Worm (Caenorhabditis elegans) whole organism, early embryonic: ENCODE data around the gene rgr-1.
"Not testable (repeated sequence)": the region's sequence is repeated elsewhere in the genome, so short reads cannot be mapped to it uniquely, and the experiment has no call there.

ENCODE experiments used
- B0310.2 ChIP-seq: sonication (generic microtip); optimal IDR thresholded peaks from 2 replicates; lab custom pipeline; 2016; ENCODE audit warnings: mild to moderate bottlenecking, missing genetic modification characterization, missing compliant biosample characterization
- F13C5.2 ChIP-seq: sonication (generic microtip); optimal IDR thresholded peaks from 2 replicates; lab custom pipeline; 2017; ENCODE audit warnings: mild to moderate bottlenecking, missing genetic modification characterization, inconsistent platforms, missing compliant biosample characterization
- aly-1 ChIP-seq: sonication (generic microtip); optimal IDR thresholded peaks from 2 replicates; lab custom pipeline; 2016; ENCODE audit warnings: missing genetic modification characterization, missing compliant biosample characterization
- ama-1 ChIP-seq: fragments of 150-350 bp; optimal IDR thresholded peaks from 2 replicates; lab custom pipeline; 2014
- ceh-13 ChIP-seq: fragments of 200-800 bp; sonication (Bioruptor generic); optimal IDR thresholded peaks from 2 replicates; lab custom pipeline; 2018; ENCODE audit warnings: mild to moderate bottlenecking, missing genetic modification characterization, missing compliant biosample characterization
- ceh-36 ChIP-seq: sonication (generic microtip); optimal IDR thresholded peaks from 2 replicates; lab custom pipeline; 2016; ENCODE audit warnings: missing genetic modification characterization, inconsistent platforms, missing compliant biosample characterization
- ets-7 ChIP-seq: sonication (generic microtip); optimal IDR thresholded peaks from 2 replicates; lab custom pipeline; 2016; ENCODE audit warnings: missing genotype, missing genetic modification characterization, missing compliant biosample characterization
- flt-1 ChIP-seq: fragments of 200-800 bp; sonication (Bioruptor generic); IDR thresholded peaks from 2 replicates; pipeline ENCODE4 v1.3.6; 2022; ENCODE audit warnings: missing genetic modification characterization, missing compliant biosample characterization
- hmbx-1 ChIP-seq: sonication (generic microtip); optimal IDR thresholded peaks from 2 replicates; lab custom pipeline; 2016; ENCODE audit warnings: mild to moderate bottlenecking, missing genetic modification characterization, missing compliant biosample characterization
- hmg-4 ChIP-seq: fragments of 200-800 bp; sonication (Bioruptor generic); optimal IDR thresholded peaks from 2 replicates; lab custom pipeline; 2018; ENCODE audit warnings: mild to moderate bottlenecking, missing genetic modification characterization, missing compliant biosample characterization
- hnd-1 ChIP-seq: sonication (generic microtip); optimal IDR thresholded peaks from 2 replicates; lab custom pipeline; 2016; ENCODE audit warnings: missing genetic modification characterization, missing compliant biosample characterization
- pes-1 ChIP-seq: fragments of 200-800 bp; sonication (Bioruptor generic); IDR thresholded peaks from 2 replicates; pipeline ENCODE4 v1.3.6; 2022; ENCODE audit warnings: missing genetic modification reagents, missing genetic modification characterization, missing compliant biosample characterization
- scrt-1 ChIP-seq: fragments of 200-800 bp; sonication (Bioruptor generic); IDR thresholded peaks from 2 replicates; pipeline ENCODE4 v1.3.6; 2022; ENCODE audit warnings: missing genetic modification characterization, missing compliant biosample characterization
- sea-1 ChIP-seq: fragments of 200-800 bp; sonication (Bioruptor generic); conservative IDR thresholded peaks from 2 replicates; pipeline ENCODE4 v1.3.6; 2022; ENCODE audit warnings: missing genetic modification characterization, missing compliant biosample characterization
- tbx-11 ChIP-seq: fragments of 200-800 bp; sonication (Bioruptor generic); IDR thresholded peaks from 2 replicates; pipeline ENCODE4 v1.3.6; 2022; ENCODE audit warnings: missing genetic modification characterization, missing compliant biosample characterization
- tbx-37 ChIP-seq: fragments of 200-800 bp; sonication (Bioruptor generic); conservative IDR thresholded peaks from 2 replicates; pipeline ENCODE4 v1.3.6; 2022; ENCODE audit warnings: missing genetic modification reagents, missing genetic modification characterization, missing compliant biosample characterization
- tra-4 ChIP-seq: sonication (generic microtip); optimal IDR thresholded peaks from 2 replicates; lab custom pipeline; 2017; ENCODE audit warnings: missing genetic modification characterization, missing compliant biosample characterization

The rgr-1 gene

ce11 chrIII:9401036-9401435 is 7.5 kb downstream of the rgr-1 start, which contains the start of gene nlp-48:
nlp-48 (minus strand) TSS chrIII:9401136.
- TF ChIP-seq tbx-37 (GFP tag; lab: Robert Waterston, UW) (no peak), F13C5.2 (tag; lab: Kevin White, UChicago) (no peak), pes-1 (no peak), sea-1 (no peak), hnd-1 (tag; lab: Kevin White, UChicago) (no peak), ceh-13 (no peak), scrt-1 (GFP tag; lab: Robert Waterston, UW) (no peak), B0310.2 (tag; lab: Kevin White, UChicago) (no peak), hmg-4 (GFP tag; lab: Kevin White, UChicago) (no peak), ets-7 (tag; lab: Kevin White, UChicago) (no peak), tbx-11 (GFP tag; lab: Robert Waterston, UW) (no peak), ceh-36 (tag; lab: Kevin White, UChicago) (no peak), hmbx-1 (no peak), ama-1 (lab: Kevin White, UChicago) (no peak), tra-4 (tag; lab: Kevin White, UChicago) (no peak), flt-1 (GFP tag; lab: Robert Waterston, UW) (no peak), aly-1 (no peak)

ce11 chrIII:9406600-9406999 is 13.1 kb downstream of the rgr-1 start, which contains the start of gene T26G10.1:
T26G10.1 (minus strand) TSS chrIII:9406641.
- TF ChIP-seq hmbx-1: no peak

ce11 chrIII:9408304-9408703 is 14.8 kb downstream of the rgr-1 start:
- TF ChIP-seq pes-1: peak; percentile 51
- TF ChIP-seq sea-1: 0 out of 2 replicates have a peak, but pooled peaks have one; percentile 51
- TF ChIP-seq tbx-11 (GFP tag; lab: Robert Waterston, UW): 0 out of 2 replicates have a peak, but pooled peaks have one; percentile 7
- peak; percentile 65 for TF ChIP-seq scrt-1 (GFP tag; lab: Robert Waterston, UW)

ce11 chrIII:9413340-9413739 is 19.8 kb downstream of the rgr-1 start, which contains the start of gene T26G10.3:
T26G10.3 (minus strand) TSS chrIII:9413440.
- TF ChIP-seq ama-1 (lab: Kevin White, UChicago) (no peak), ets-7 (tag; lab: Kevin White, UChicago) (no peak), tbx-37 (GFP tag; lab: Robert Waterston, UW) (no peak), ceh-13 (no peak), pes-1 (no peak), flt-1 (GFP tag; lab: Robert Waterston, UW) (no peak), sea-1 (no peak), tbx-11 (GFP tag; lab: Robert Waterston, UW) (no peak), hmbx-1 (no peak), B0310.2 (tag; lab: Kevin White, UChicago) (no peak)

- not testable (repeated sequence) for TF ChIP-seq ama-1 (lab: Kevin White, UChicago); scrt-1 (GFP tag; lab: Robert Waterston, UW); F13C5.2 (tag; lab: Kevin White, UChicago)
Measured at ce11 chrIII:9420231-9420630, 26.7 kb downstream of the rgr-1 start, which contains the start of gene T26G10.4. T26G10.4 (plus strand) TSS chrIII:9420531.

- TF ChIP-seq ets-7 (tag; lab: Kevin White, UChicago) (no peak), ama-1 (lab: Kevin White, UChicago) (no peak)
Measured at ce11 chrIII:9426301-9426700, 32.8 kb downstream of the rgr-1 start, which contains the start of gene T26G10.5. T26G10.5 (minus strand) TSS chrIII:9426401.

ce11 chrIII:9433576-9434107 is 40.1 kb downstream of the rgr-1 start, which contains the start of gene cpar-1:
cpar-1 (plus strand) TSS chrIII:9434057.
- no peak for TF ChIP-seq pes-1
- TF ChIP-seq F13C5.2 (tag; lab: Kevin White, UChicago): no peak
- no peak for TF ChIP-seq hnd-1 (tag; lab: Kevin White, UChicago)
- TF ChIP-seq B0310.2 (tag; lab: Kevin White, UChicago): no peak
- no peak for TF ChIP-seq aly-1
- TF ChIP-seq flt-1 (GFP tag; lab: Robert Waterston, UW): no peak
- no peak for TF ChIP-seq ets-7 (tag; lab: Kevin White, UChicago)
- no peak for TF ChIP-seq ceh-36 (tag; lab: Kevin White, UChicago)
- TF ChIP-seq hmbx-1: no peak
- TF ChIP-seq ama-1 (lab: Kevin White, UChicago): no peak
- TF ChIP-seq sea-1: no peak
- TF ChIP-seq scrt-1 (GFP tag; lab: Robert Waterston, UW): no peak
- TF ChIP-seq tbx-11 (GFP tag; lab: Robert Waterston, UW): no peak
- TF ChIP-seq hmg-4 (GFP tag; lab: Kevin White, UChicago): no peak
- no peak for TF ChIP-seq tra-4 (tag; lab: Kevin White, UChicago)
- no peak for TF ChIP-seq tbx-37 (GFP tag; lab: Robert Waterston, UW)
- no peak for TF ChIP-seq ceh-13

ce11 chrIII:9434999-9435398 is 41.5 kb downstream of the rgr-1 start:
- TF ChIP-seq hmbx-1: no peak
- TF ChIP-seq hnd-1 (tag; lab: Kevin White, UChicago): no peak
- no peak for TF ChIP-seq ama-1 (lab: Kevin White, UChicago)
- no peak for TF ChIP-seq ceh-13
- no peak for TF ChIP-seq pes-1
- TF ChIP-seq scrt-1 (GFP tag; lab: Robert Waterston, UW): no peak
- TF ChIP-seq F13C5.2 (tag; lab: Kevin White, UChicago): no peak
- no peak for TF ChIP-seq tbx-37 (GFP tag; lab: Robert Waterston, UW)
- no peak for TF ChIP-seq sea-1
- TF ChIP-seq tra-4 (tag; lab: Kevin White, UChicago): no peak
- no peak for TF ChIP-seq tbx-11 (GFP tag; lab: Robert Waterston, UW)
- TF ChIP-seq flt-1 (GFP tag; lab: Robert Waterston, UW): no peak
- no peak for TF ChIP-seq aly-1
- no peak for TF ChIP-seq ceh-36 (tag; lab: Kevin White, UChicago)
- no peak for TF ChIP-seq hmg-4 (GFP tag; lab: Kevin White, UChicago)
- no peak for TF ChIP-seq ets-7 (tag; lab: Kevin White, UChicago)
- TF ChIP-seq B0310.2 (tag; lab: Kevin White, UChicago): no peak
